Comparison of ENCODE assay signal across 5 fruit fly cellular contexts in genomic region chr2L:15271757-15272589, dm6.
TF ChIP-seq lines count a peak whose summit lies in the region.

Gene Cul3, minus strand, starts transcription at chr2L:15272024.

- TF ChIP-seq CTCF in whole organism, embryonic (GFP tag; optimal IDR thresholded peaks at IDR 0.05; lab: Kevin White, UChicago) = no peak

TF ChIP-seq in whole organism, adult, 20 proteins besides CTCF, POLR2A, EP300 and RAD21:
- TF ChIP-seq CG14711 (tag; optimal IDR thresholded peaks at IDR 0.05; lab: Kevin White, UChicago) (peak; percentile 37), bab1 (GFP tag; optimal IDR thresholded peaks at IDR 0.05; lab: Kevin White, UChicago) (no peak), Crg-1 (GFP tag; optimal IDR thresholded peaks at IDR 0.05; lab: Kevin White, UChicago) (peak; percentile 9), tj (GFP tag; optimal IDR thresholded peaks at IDR 0.05; lab: Kevin White, UChicago) (peak; percentile 4), CG1620 (GFP tag; optimal IDR thresholded peaks at IDR 0.05; lab: Kevin White, UChicago) (no peak), Clk (GFP tag; optimal IDR thresholded peaks at IDR 0.05; lab: Kevin White, UChicago) (no peak), CG11617 (GFP tag; optimal IDR thresholded peaks at IDR 0.05; lab: Kevin White, UChicago) (peak; percentile 30), CG5204 (GFP tag; optimal IDR thresholded peaks at IDR 0.05; lab: Kevin White, UChicago) (no peak), ovo (GFP tag; optimal IDR thresholded peaks at IDR 0.05; lab: Kevin White, UChicago) (no peak), CG7101 (tag; optimal IDR thresholded peaks at IDR 0.05; lab: Kevin White, UChicago) (peak; percentile 47)
TF ChIP-seq in whole organism, adult: peak in this region for 5.

TF ChIP-seq in whole organism, embryonic, 481 proteins besides CTCF, POLR2A, EP300 and RAD21 (continues in another document):
- TF ChIP-seq H2.0 (GFP tag; IDR thresholded peaks at IDR 0.05; lab: Robert Waterston, UW) = no peak
- TF ChIP-seq sna (GFP tag; IDR thresholded peaks at IDR 0.05; lab: Robert Waterston, UW; ENCODE audit: partially characterized antibody) = peak; percentile 64
- no peak for TF ChIP-seq otp (GFP tag; IDR thresholded peaks at IDR 0.05; lab: Robert Waterston, UW)
- peak; percentile 57; the same call in 1 of the 2 replicates for TF ChIP-seq CG31441 (GFP tag; IDR thresholded peaks at IDR 0.05; lab: Robert Waterston, UW)
- TF ChIP-seq CG11398 (GFP tag; optimal IDR thresholded peaks at IDR 0.05; lab: Kevin White, UChicago) = no peak
- peak; percentile 36 for TF ChIP-seq stwl (tag; optimal IDR thresholded peaks at IDR 0.05; lab: Kevin White, UChicago)
- peak; percentile 82 for TF ChIP-seq sens (GFP tag; lab: Kevin White, UChicago)
- TF ChIP-seq CG10543 (GFP tag; optimal IDR thresholded peaks at IDR 0.05; lab: Kevin White, UChicago) = no peak
- TF ChIP-seq CG15601 (tag; optimal IDR thresholded peaks at IDR 0.05; lab: Kevin White, UChicago) = peak; percentile 8
- TF ChIP-seq CG9932 (GFP tag; IDR thresholded peaks at IDR 0.05; lab: Robert Waterston, UW) = peak; percentile 29; the same call in 1 of the 2 replicates
- TF ChIP-seq Taf1 (GFP tag; IDR thresholded peaks at IDR 0.05; lab: Robert Waterston, UW) = no peak
- TF ChIP-seq slp2 (GFP tag; optimal IDR thresholded peaks at IDR 0.05; lab: Kevin White, UChicago) = no peak
- no peak for TF ChIP-seq Dip3 (GFP tag; optimal IDR thresholded peaks at IDR 0.05; lab: Kevin White, UChicago)
- no peak for TF ChIP-seq ci (GFP tag; IDR thresholded peaks at IDR 0.05; lab: Robert Waterston, UW)
- TF ChIP-seq phol (tag; optimal IDR thresholded peaks at IDR 0.05; lab: Kevin White, UChicago) = peak; percentile 22
- no peak for TF ChIP-seq CG16779 (GFP tag; IDR thresholded peaks at IDR 0.05; lab: Robert Waterston, UW)
- TF ChIP-seq sd (tag; optimal IDR thresholded peaks at IDR 0.05; lab: Kevin White, UChicago) = no peak
- peak; percentile 83 for TF ChIP-seq knrl (GFP tag; IDR thresholded peaks at IDR 0.05; lab: Robert Waterston, UW; ENCODE audit: partially characterized antibody)
- TF ChIP-seq dmrt11E (tag; optimal IDR thresholded peaks at IDR 0.05; lab: Kevin White, UChicago) = peak; percentile 43
- no peak for TF ChIP-seq CG18599 (GFP tag; optimal IDR thresholded peaks at IDR 0.05; lab: Kevin White, UChicago)
- no peak for TF ChIP-seq CG12104 (GFP tag; optimal IDR thresholded peaks at IDR 0.05; lab: Kevin White, UChicago)

TF ChIP-seq in whole organism, prepupa, 60 proteins besides CTCF, POLR2A, EP300 and RAD21 (continues in another document):
- TF ChIP-seq Eip93F (GFP tag; optimal IDR thresholded peaks at IDR 0.05; lab: Kevin White, UChicago) (no peak), Hr4 (GFP tag; optimal IDR thresholded peaks at IDR 0.05; lab: Kevin White, UChicago) (no peak), CG34406 (GFP tag; optimal IDR thresholded peaks at IDR 0.05; lab: Kevin White, UChicago) (no peak), CG10669 (GFP tag; optimal IDR thresholded peaks at IDR 0.05; lab: Kevin White, UChicago) (no peak), CG3032 (tag; optimal IDR thresholded peaks at IDR 0.05; lab: Kevin White, UChicago) (peak; percentile 46), achi (GFP tag; optimal IDR thresholded peaks at IDR 0.05; lab: Kevin White, UChicago) (no peak), Met (GFP tag; optimal IDR thresholded peaks at IDR 0.05; lab: Kevin White, UChicago) (no peak), CG32006 (GFP tag; optimal IDR thresholded peaks at IDR 0.05; lab: Kevin White, UChicago) (peak; percentile 29), CG8119 (GFP tag; IDR thresholded peaks at IDR 0.05; lab: Robert Waterston, UW) (no peak), Hr39 (GFP tag; optimal IDR thresholded peaks at IDR 0.05; lab: Kevin White, UChicago) (no peak), CG10631 (GFP tag; optimal IDR thresholded peaks at IDR 0.05; lab: Kevin White, UChicago) (peak; percentile 51), svp (GFP tag; lab: Kevin White, UChicago) (peak; percentile 35), CG6854 (GFP tag; optimal IDR thresholded peaks at IDR 0.05; lab: Kevin White, UChicago) (no peak), fd59A (GFP tag; optimal IDR thresholded peaks at IDR 0.05; lab: Kevin White, UChicago) (no peak), Eip78C (GFP tag; lab: Kevin White, UChicago) (peak; percentile 66), OdsH (GFP tag; optimal IDR thresholded peaks at IDR 0.05; lab: Kevin White, UChicago) (peak; percentile 3), eg (GFP tag; IDR thresholded peaks at IDR 0.05; lab: Robert Waterston, UW) (no peak), lz (GFP tag; optimal IDR thresholded peaks at IDR 0.05; lab: Kevin White, UChicago) (no peak), Sox15 (GFP tag; optimal IDR thresholded peaks at IDR 0.05; lab: Kevin White, UChicago) (no peak), topi (GFP tag; optimal IDR thresholded peaks at IDR 0.05; lab: Kevin White, UChicago) (no peak), CG7368 (GFP tag; optimal IDR thresholded peaks at IDR 0.05; lab: Kevin White, UChicago) (no peak), dsx (GFP tag; optimal IDR thresholded peaks at IDR 0.05; lab: Kevin White, UChicago; ENCODE audit: poor library complexity, severe bottlenecking) (no peak), CG4318 (GFP tag; optimal IDR thresholded peaks at IDR 0.05; lab: Kevin White, UChicago) (no peak)

TF ChIP-seq in whole organism, pupa, 21 proteins besides CTCF, POLR2A, EP300 and RAD21:
- TF ChIP-seq CG8159 (tag; optimal IDR thresholded peaks at IDR 0.05; lab: Kevin White, UChicago) = peak; percentile 50
- peak; percentile 2 for TF ChIP-seq CG15710 (tag; optimal IDR thresholded peaks at IDR 0.05; lab: Kevin White, UChicago)
- TF ChIP-seq CG17806 (tag; optimal IDR thresholded peaks at IDR 0.05; lab: Kevin White, UChicago) = no peak

TF ChIP-seq in whole organism, wandering third instar larva, 38 proteins besides CTCF, POLR2A, EP300 and RAD21:
- TF ChIP-seq Dfd (GFP tag; optimal IDR thresholded peaks at IDR 0.05; lab: Kevin White, UChicago) (no peak), Myc (optimal IDR thresholded peaks at IDR 0.05; lab: Kevin White, UChicago) (peak; percentile 42), Hnf4 (GFP tag; optimal IDR thresholded peaks at IDR 0.05; lab: Kevin White, UChicago) (peak; percentile 8), woc (GFP tag; optimal IDR thresholded peaks at IDR 0.05; lab: Kevin White, UChicago) (peak; percentile 40), jim (GFP tag; optimal IDR thresholded peaks at IDR 0.05; lab: Kevin White, UChicago) (no peak), rgr (GFP tag; optimal IDR thresholded peaks at IDR 0.05; lab: Kevin White, UChicago) (no peak), tai (GFP tag; optimal IDR thresholded peaks at IDR 0.05; lab: Kevin White, UChicago) (peak; percentile 39), Rel (GFP tag; optimal IDR thresholded peaks at IDR 0.05; lab: Kevin White, UChicago) (no peak), Rel (tag; optimal IDR thresholded peaks at IDR 0.05; lab: Kevin White, UChicago) (no peak), GATAd (GFP tag; optimal IDR thresholded peaks at IDR 0.05; lab: Kevin White, UChicago) (no peak), HLH106 (tag; optimal IDR thresholded peaks at IDR 0.05; lab: Kevin White, UChicago) (peak; percentile 30), foxo (GFP tag; optimal IDR thresholded peaks at IDR 0.05; lab: Kevin White, UChicago) (peak in 1 of 2 experiments; percentile 17), brk (GFP tag; optimal IDR thresholded peaks at IDR 0.05; lab: Kevin White, UChicago) (peak; percentile 47), dsf (GFP tag; optimal IDR thresholded peaks at IDR 0.05; lab: Kevin White, UChicago; ENCODE audit: borderline replicate concordance) (no peak), Sp1 (GFP tag; optimal IDR thresholded peaks at IDR 0.05; lab: Kevin White, UChicago) (peak; percentile 29), CG32264 (GFP tag; optimal IDR thresholded peaks at IDR 0.05; lab: Kevin White, UChicago) (no peak), dmrt93B (GFP tag; optimal IDR thresholded peaks at IDR 0.05; lab: Kevin White, UChicago) (no peak)
